Worm (Caenorhabditis elegans): ENCODE data around the gene sqt-1.

Gene sqt-1

ce11 chrII:11307332-11307731 is 30.3 kb downstream of the sqt-1 start:
- TF ChIP-seq W03F9.2 (tag; optimal IDR thresholded peaks at IDR 0.05) = no peak
- TF ChIP-seq him-1 (tag; optimal IDR thresholded peaks at IDR 0.05) = no peak
- no peak for TF ChIP-seq dao-5 (tag; optimal IDR thresholded peaks at IDR 0.05)

DNA sequence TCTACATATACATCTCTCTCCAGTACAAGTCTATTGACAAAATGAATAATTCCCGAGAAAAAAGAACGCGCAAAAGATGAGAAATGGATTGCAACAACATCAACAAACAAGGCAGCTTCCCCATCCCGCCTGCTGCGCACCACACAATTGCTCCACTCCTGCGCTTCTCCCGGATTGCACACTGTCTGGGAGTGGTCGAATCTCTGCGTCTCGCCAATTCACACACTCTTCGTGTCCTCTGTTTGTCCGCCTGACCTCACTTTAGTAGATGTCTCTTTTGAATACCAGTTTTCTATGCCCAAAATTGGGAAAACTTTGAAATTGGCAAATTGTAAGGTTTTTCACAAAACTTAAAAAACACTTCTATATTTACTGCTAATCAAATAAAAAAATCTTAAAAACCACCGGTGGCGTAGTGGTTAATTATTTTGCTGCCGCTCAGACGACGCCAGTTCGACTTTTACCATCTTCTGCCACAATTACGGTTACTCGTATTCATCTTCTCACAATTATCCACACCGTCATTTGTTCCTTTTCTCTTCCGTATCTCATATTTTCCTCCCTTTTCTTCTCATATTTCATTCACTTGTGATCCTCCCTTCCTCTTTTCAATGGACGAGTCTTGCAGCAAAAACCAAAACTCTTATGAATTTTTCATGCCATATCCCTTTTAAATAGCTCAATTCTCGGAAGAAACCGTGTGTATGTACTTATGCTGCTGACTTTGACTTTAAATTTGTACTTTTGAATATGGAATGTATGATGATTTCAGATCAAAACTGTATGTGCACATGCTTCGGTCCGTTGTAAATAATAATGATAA is 31.8 kb downstream of the sqt-1 start, which contains the start of gene rsf-1:
Gene rsf-1 (plus strand): TSS at position 773 of the 823 bp plus-strand sequence.
- TF ChIP-seq dao-5 (tag; optimal IDR thresholded peaks at IDR 0.05) = no peak

- no peak for TF ChIP-seq him-1 (tag; optimal IDR thresholded peaks at IDR 0.05)
- no peak for TF ChIP-seq dao-5 (tag; optimal IDR thresholded peaks at IDR 0.05)
- TF ChIP-seq W03F9.2 (tag; optimal IDR thresholded peaks at IDR 0.05) = no peak
These were observed 35.0 kb downstream of the sqt-1 start, which contains the start of gene samp-1 for ce11 chrII:11302591-11302990. samp-1 (plus strand) TSS chrII:11302891.

DNA sequence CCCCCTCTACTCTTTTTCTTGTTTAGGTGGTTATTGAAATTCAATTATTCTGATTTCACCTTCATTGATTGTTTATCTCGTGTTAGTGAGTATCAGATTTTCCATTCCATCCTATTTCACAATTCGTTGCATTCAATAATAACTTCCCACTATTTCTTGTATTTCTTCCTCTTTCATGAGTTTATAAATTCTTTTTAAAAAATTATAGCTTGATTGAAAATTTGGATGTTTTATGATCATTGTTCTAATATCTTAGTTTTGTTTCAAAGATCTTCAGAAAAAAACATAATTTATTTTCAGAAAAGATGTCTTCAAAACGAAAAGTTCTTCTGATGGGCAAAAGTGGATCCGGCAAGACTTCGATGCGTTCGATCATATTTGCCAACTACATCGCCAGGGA is 36.6 kb downstream of the sqt-1 start, which contains the start of gene raga-1:
Gene raga-1 (plus strand): TSS at position 301 of the 400 bp plus-strand sequence.
- no peak for TF ChIP-seq W03F9.2 (tag; optimal IDR thresholded peaks at IDR 0.05)
- TF ChIP-seq dao-5 (tag; optimal IDR thresholded peaks at IDR 0.05) = no peak
- no peak for TF ChIP-seq him-1 (tag; optimal IDR thresholded peaks at IDR 0.05)

DNA sequence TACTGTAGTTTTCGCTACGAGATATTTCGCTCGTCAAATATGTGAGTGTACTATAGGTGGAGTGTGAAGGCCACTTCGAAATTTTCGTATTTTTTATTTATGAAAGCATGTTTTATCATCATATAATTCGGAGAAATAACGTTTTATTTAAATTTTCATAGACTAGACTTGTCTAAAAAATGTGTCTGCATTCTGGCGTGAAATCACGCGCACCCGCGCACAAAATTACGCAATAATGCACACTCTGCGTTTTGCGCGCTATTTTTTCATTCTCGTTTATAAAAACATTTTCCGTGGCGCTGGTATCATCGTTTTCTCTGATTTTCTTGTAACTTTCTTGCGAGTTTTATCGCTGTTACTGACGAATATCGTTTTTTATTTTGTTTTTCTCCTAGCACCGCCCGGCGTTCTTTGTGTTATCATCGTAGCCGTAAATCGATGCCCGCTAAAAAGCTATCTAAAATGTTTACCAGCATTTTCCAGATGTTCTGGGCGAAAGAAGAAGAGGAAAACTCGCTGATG is 40.4 kb downstream of the sqt-1 start, which contains the start of gene saps-1:
Gene saps-1 (plus strand): TSS at position 472 of the 522 bp plus-strand sequence.
- TF ChIP-seq him-1 (tag; optimal IDR thresholded peaks at IDR 0.05) = no peak
- no peak for TF ChIP-seq dao-5 (tag; optimal IDR thresholded peaks at IDR 0.05)
- peak; percentile 31 for TF ChIP-seq W03F9.2 (tag; optimal IDR thresholded peaks at IDR 0.05)

DNA sequence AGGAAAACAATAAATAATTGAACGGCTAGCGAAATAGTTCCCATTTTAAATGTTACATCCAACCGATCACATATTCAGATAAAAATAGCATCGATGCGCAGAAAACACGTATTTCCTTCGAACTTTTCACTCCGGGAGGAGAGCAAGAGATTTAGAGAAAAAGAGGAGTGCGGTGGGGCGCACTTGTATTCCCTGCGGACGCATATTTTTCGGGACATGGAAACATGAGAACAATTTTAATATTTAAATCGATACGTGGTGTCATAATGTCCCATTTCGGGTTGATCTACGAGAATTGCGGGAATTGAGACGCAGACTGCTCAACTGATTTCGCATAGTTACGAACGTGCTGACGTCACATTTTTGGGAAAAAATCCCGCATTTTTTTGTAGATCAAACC is 44.2 kb downstream of the sqt-1 start, which contains the start of gene C47G2.4:
Gene C47G2.4 (minus strand): TSS at position 174 of the 400 bp plus-strand sequence.
- TF ChIP-seq dao-5 (tag; optimal IDR thresholded peaks at IDR 0.05) (no peak), W03F9.2 (tag; optimal IDR thresholded peaks at IDR 0.05) (peak; percentile 69), him-1 (tag; optimal IDR thresholded peaks at IDR 0.05) (no peak)

ce11 chrII:11290109-11290784 is 47.4 kb downstream of the sqt-1 start, which contains the start of gene C47G2.3:
C47G2.3 (minus strand) TSS chrII:11290159.
- peak; percentile 5 for TF ChIP-seq him-1 (tag; optimal IDR thresholded peaks at IDR 0.05)
- TF ChIP-seq W03F9.2 (tag; optimal IDR thresholded peaks at IDR 0.05) = peak; percentile 71
- TF ChIP-seq dao-5 (tag; optimal IDR thresholded peaks at IDR 0.05) = no peak

- TF ChIP-seq him-1 (tag; optimal IDR thresholded peaks at IDR 0.05) (no peak), dao-5 (tag; optimal IDR thresholded peaks at IDR 0.05) (no peak), W03F9.2 (tag; optimal IDR thresholded peaks at IDR 0.05) (no peak)
These were observed 49.5 kb downstream of the sqt-1 start for ce11 chrII:11288148-11288547.

All from whole organism, L4/young adult.